Worm (Caenorhabditis elegans) whole organism, L1 larva: ENCODE data around the gene ubh-4.

Experiments used
- C34B4.2 ChIP-seq: sonication (generic microtip); optimal IDR thresholded peaks from 2 replicates; lab custom pipeline; 2017; ENCODE audit warnings: mild to moderate bottlenecking, missing genetic modification characterization, missing compliant biosample characterization
- aha-1 ChIP-seq: fragments of 150-350 bp; optimal IDR thresholded peaks from 2 replicates; lab custom pipeline; 2014; ENCODE audit warnings: missing biosample characterization, missing genetic modification characterization
- aly-2 ChIP-seq: fragments of 150-350 bp; optimal IDR thresholded peaks from 2 replicates; lab custom pipeline; 2014; ENCODE audit warnings: missing biosample characterization, missing genetic modification characterization
- ama-1 ChIP-seq: fragments of 150-350 bp; optimal IDR thresholded peaks from 2 replicates; lab custom pipeline; 2014
- ceh-8 ChIP-seq: fragments of 200-800 bp; sonication (Bioruptor generic); optimal IDR thresholded peaks from 2 replicates; lab custom pipeline; 2018; ENCODE audit warnings: mild to moderate bottlenecking, missing genetic modification characterization, moderate library complexity, missing compliant biosample characterization
- ceh-88 ChIP-seq: fragments of 200-800 bp; sonication (Bioruptor generic); IDR thresholded peaks from 2 replicates; pipeline ENCODE4 v1.3.6; 2022; ENCODE audit warnings: missing genetic modification characterization, missing compliant biosample characterization
- dpl-1 ChIP-seq, 3 experiments: fragments of 150-350 bp in 2 of 3; sonication (generic microtip) in 1 of 3; optimal IDR thresholded peaks; 2 replicates each; lab custom pipeline; 2014 to 2017; ENCODE audit warnings: missing biosample characterization in 3 of 3, missing genetic modification characterization in 3 of 3, missing genetic modification reagents in 3 of 3
- efl-1 ChIP-seq, 4 experiments: fragments of 150-350 bp; optimal IDR thresholded peaks in 3 of 4; peaks in 1 of 4; 1 replicate in 1 of 4; 2 replicates in 3 of 4; lab custom pipeline; 2014; ENCODE audit warnings: missing biosample characterization in 2 of 4, missing genetic modification characterization in 2 of 4, missing genetic modification reagents in 2 of 4
- ets-5 ChIP-seq: fragments of 200-800 bp; sonication (Bioruptor generic); IDR thresholded peaks from 2 replicates; pipeline ENCODE4 v1.3.6; 2022; ENCODE audit warnings: missing genetic modification characterization, missing compliant biosample characterization
- fkh-10 ChIP-seq: sonication (generic microtip); optimal IDR thresholded peaks from 2 replicates; lab custom pipeline; 2017; ENCODE audit warnings: missing biosample characterization, missing genetic modification reagents, missing genetic modification characterization
- fkh-4 ChIP-seq: sonication (generic microtip); optimal IDR thresholded peaks from 2 replicates; lab custom pipeline; 2016; ENCODE audit warnings: missing compliant biosample characterization, missing genetic modification characterization, borderline replicate concordance
- fos-1 ChIP-seq: fragments of 150-350 bp; optimal IDR thresholded peaks from 2 replicates; lab custom pipeline; 2014; ENCODE audit warnings: missing biosample characterization, missing genetic modification characterization
- hlh-17 ChIP-seq: fragments of 200-800 bp; sonication (Bioruptor generic); optimal IDR thresholded peaks from 2 replicates; lab custom pipeline; 2018; ENCODE audit warnings: missing genetic modification characterization, mild to moderate bottlenecking, missing compliant biosample characterization, moderate library complexity, borderline replicate concordance
- irx-1 ChIP-seq: sonication (generic microtip); optimal IDR thresholded peaks from 2 replicates; lab custom pipeline; 2016; ENCODE audit warnings: missing genetic modification characterization, missing compliant biosample characterization
- isw-1 ChIP-seq: fragments of 200-800 bp; sonication (Bioruptor generic); IDR thresholded peaks from 2 replicates; pipeline ENCODE4 v1.3.6; 2022; ENCODE audit warnings: missing genetic modification characterization, missing compliant biosample characterization
- jun-1 ChIP-seq: fragments of 150-350 bp; optimal IDR thresholded peaks from 2 replicates; lab custom pipeline; 2014; ENCODE audit warnings: missing biosample characterization, missing genetic modification reagents, missing genetic modification characterization
- lin-14 ChIP-seq: fragments of 200-800 bp; sonication (Bioruptor generic); optimal IDR thresholded peaks from 2 replicates; lab custom pipeline; 2018; ENCODE audit warnings: mild to moderate bottlenecking, missing genetic modification characterization, moderate library complexity, missing compliant biosample characterization
- lin-15B ChIP-seq: fragments of 150-350 bp; sonication (generic microtip); optimal IDR thresholded peaks from 3 replicates; lab custom pipeline; 2014; ENCODE audit warnings: missing biosample characterization, missing genetic modification characterization
- lin-35 ChIP-seq, 2 experiments: fragments of 150-350 bp; optimal IDR thresholded peaks; 2 replicates each; lab custom pipeline; 2014; ENCODE audit warnings: missing biosample characterization in 2 of 2, missing genetic modification characterization in 2 of 2, missing genetic modification reagents in 2 of 2
- lin-39 ChIP-seq: fragments of 150-350 bp; optimal IDR thresholded peaks from 2 replicates; lab custom pipeline; 2014; ENCODE audit warnings: missing biosample characterization, missing genetic modification reagents, missing genetic modification characterization
- lir-3 ChIP-seq: sonication (generic microtip); optimal IDR thresholded peaks from 2 replicates; lab custom pipeline; 2016; ENCODE audit warnings: mild to moderate bottlenecking, missing genetic modification characterization, moderate library complexity, missing compliant biosample characterization; ENCODE audit not compliant: poor library complexity
- mab-9 ChIP-seq: fragments of 200-800 bp; sonication (Bioruptor generic); IDR thresholded peaks from 2 replicates; pipeline ENCODE4 v1.3.6; 2022; ENCODE audit warnings: missing genetic modification reagents, missing genetic modification characterization, missing compliant biosample characterization
- nhr-11 ChIP-seq: fragments of 150-350 bp; optimal IDR thresholded peaks from 2 replicates; lab custom pipeline; 2014; ENCODE audit warnings: missing biosample characterization, missing genetic modification characterization
- nhr-12 ChIP-seq: sonication (generic microtip); optimal IDR thresholded peaks from 2 replicates; lab custom pipeline; 2017; ENCODE audit warnings: missing biosample characterization, missing genetic modification characterization
- nhr-19 ChIP-seq: fragments of 200-800 bp; sonication (Bioruptor generic); conservative IDR thresholded peaks from 2 replicates; pipeline ENCODE4 v1.3.6; 2022; ENCODE audit warnings: missing genetic modification characterization, missing compliant biosample characterization
- nhr-71 ChIP-seq: sonication (generic microtip); optimal IDR thresholded peaks from 2 replicates; lab custom pipeline; 2016; ENCODE audit warnings: mild to moderate bottlenecking, missing genetic modification characterization, moderate library complexity, missing compliant biosample characterization
- nhr-77 ChIP-seq: fragments of 150-350 bp; optimal IDR thresholded peaks from 2 replicates; lab custom pipeline; 2014; ENCODE audit warnings: missing biosample characterization, missing genetic modification characterization
- nhr-85 ChIP-seq: sonication (generic microtip); peaks from one replicate; lab custom pipeline; 2016; ENCODE audit warnings: missing genetic modification characterization, inconsistent platforms, missing compliant biosample characterization
- nhr-90 ChIP-seq: sonication (generic microtip); optimal IDR thresholded peaks from 2 replicates; lab custom pipeline; 2016; ENCODE audit warnings: mild to moderate bottlenecking, missing genetic modification characterization, missing compliant biosample characterization; ENCODE audit not compliant: poor library complexity
- pag-3 ChIP-seq: sonication (generic microtip); optimal IDR thresholded peaks from 2 replicates; lab custom pipeline; 2017; ENCODE audit warnings: missing genetic modification characterization, mild to moderate bottlenecking, missing compliant biosample characterization, antibody characterized with exemption, borderline replicate concordance; ENCODE audit not compliant: insufficient read depth
- pqm-1 ChIP-seq: sonication (generic microtip); optimal IDR thresholded peaks from 3 replicates; lab custom pipeline; 2017; ENCODE audit warnings: missing biosample characterization, missing genetic modification characterization
- skn-1 ChIP-seq: fragments of 150-350 bp; optimal IDR thresholded peaks from 2 replicates; lab custom pipeline; 2014; ENCODE audit warnings: missing biosample characterization, missing genetic modification characterization
- sptf-1 ChIP-seq: fragments of 150-350 bp; optimal IDR thresholded peaks from 2 replicates; lab custom pipeline; 2014; ENCODE audit warnings: missing biosample characterization, missing genetic modification characterization
- sup-37 ChIP-seq: fragments of 200-800 bp; sonication (Bioruptor generic); optimal IDR thresholded peaks from 2 replicates; lab custom pipeline; 2018; ENCODE audit warnings: mild to moderate bottlenecking, missing genetic modification characterization, missing compliant biosample characterization
- swsn-7 ChIP-seq: sonication (generic microtip); optimal IDR thresholded peaks from 2 replicates; lab custom pipeline; 2016; ENCODE audit warnings: missing genetic modification characterization, missing compliant biosample characterization
- tlp-1 ChIP-seq: fragments of 150-350 bp; optimal IDR thresholded peaks from 2 replicates; lab custom pipeline; 2014; ENCODE audit warnings: missing biosample characterization, missing genetic modification characterization
- unc-130 ChIP-seq: fragments of 150-350 bp; optimal IDR thresholded peaks from 2 replicates; lab custom pipeline; 2017; ENCODE audit warnings: missing biosample characterization, missing genetic modification characterization, inconsistent platforms
- unc-30 ChIP-seq: sonication (generic microtip); optimal IDR thresholded peaks from 2 replicates; lab custom pipeline; 2017; ENCODE audit warnings: missing biosample characterization, missing genetic modification characterization
- vab-15 ChIP-seq: sonication (generic microtip); optimal IDR thresholded peaks from 2 replicates; lab custom pipeline; 2017; ENCODE audit warnings: missing genotype, mild to moderate bottlenecking, missing genetic modification characterization, missing compliant biosample characterization
- zip-4 ChIP-seq: fragments of 200-800 bp; sonication (Bioruptor generic); optimal IDR thresholded peaks from 2 replicates; lab custom pipeline; 2018; ENCODE audit warnings: mild to moderate bottlenecking, missing genetic modification characterization, moderate library complexity, missing compliant biosample characterization

The ubh-4 gene

DNA sequence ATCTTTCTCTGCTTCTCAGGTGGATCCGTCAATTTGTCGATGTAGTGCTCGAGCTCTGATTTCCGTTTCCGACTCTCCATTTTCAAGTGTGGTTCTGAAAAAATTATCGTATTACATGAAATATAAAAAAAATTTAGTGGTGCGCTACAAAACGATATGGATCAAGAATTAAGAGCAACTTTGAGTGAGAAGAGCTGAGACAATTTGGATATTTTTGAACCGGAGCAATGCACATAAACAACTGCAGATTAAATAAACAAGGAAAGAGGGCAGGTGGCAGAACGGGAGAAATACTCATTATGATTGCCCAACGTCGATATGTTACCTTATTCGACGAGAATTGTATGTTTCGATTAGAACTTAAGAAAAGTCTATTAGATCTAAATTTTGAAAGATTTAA, 11.7 kb downstream of the ubh-4 start, which contains the start of gene swsn-7:
Gene swsn-7 (minus strand): TSS at position 101 of the 400 bp plus-strand sequence.
- TF ChIP-seq lin-35 (GFP tag; optimal IDR thresholded peaks at IDR 0.05; lab: Kevin White, UChicago) (no peak), efl-1 (optimal IDR thresholded peaks at IDR 0.05; lab: Kevin White, UChicago) (no peak), efl-1 (GFP tag; optimal IDR thresholded peaks at IDR 0.05 in 1 of 2; lab: Kevin White, UChicago) (peak in 1 of 2 experiments; percentile 61), irx-1 (no peak)

DNA sequence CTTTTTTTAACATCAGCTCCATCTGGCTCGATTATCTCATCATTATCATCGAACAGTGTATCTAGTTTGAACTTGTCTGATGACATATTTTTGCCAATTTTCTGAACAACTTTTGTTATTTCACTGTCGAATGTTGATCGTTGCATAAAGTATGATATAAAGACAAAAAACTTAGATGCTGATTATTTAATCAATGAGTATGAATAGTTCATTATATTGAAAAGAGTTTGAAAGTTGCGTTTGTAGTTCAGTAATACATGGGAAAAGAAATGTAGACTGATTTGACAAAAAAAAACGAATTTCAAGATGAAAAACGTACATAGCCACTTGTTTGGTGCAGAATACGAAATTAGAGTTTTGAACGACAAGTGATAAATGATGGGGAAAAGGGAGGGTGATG, 16.9 kb downstream of the ubh-4 start, which contains the start of gene hda-2:
Gene hda-2 (minus strand): TSS at position 101 of the 400 bp plus-strand sequence.
- TF ChIP-seq lir-3 (tag; lab: Kevin White, UChicago) (no peak), isw-1 (GFP tag; lab: Robert Waterston, UW) (no peak), nhr-77 (tag; lab: Kevin White, UChicago) (no peak), nhr-19 (no peak), tlp-1 (no peak), dpl-1 (GFP tag; optimal IDR thresholded peaks at IDR 0.05; lab: Kevin White, UChicago) (no peak), zip-4 (no peak), pag-3 (tag; lab: Kevin White, UChicago) (no peak)

DNA sequence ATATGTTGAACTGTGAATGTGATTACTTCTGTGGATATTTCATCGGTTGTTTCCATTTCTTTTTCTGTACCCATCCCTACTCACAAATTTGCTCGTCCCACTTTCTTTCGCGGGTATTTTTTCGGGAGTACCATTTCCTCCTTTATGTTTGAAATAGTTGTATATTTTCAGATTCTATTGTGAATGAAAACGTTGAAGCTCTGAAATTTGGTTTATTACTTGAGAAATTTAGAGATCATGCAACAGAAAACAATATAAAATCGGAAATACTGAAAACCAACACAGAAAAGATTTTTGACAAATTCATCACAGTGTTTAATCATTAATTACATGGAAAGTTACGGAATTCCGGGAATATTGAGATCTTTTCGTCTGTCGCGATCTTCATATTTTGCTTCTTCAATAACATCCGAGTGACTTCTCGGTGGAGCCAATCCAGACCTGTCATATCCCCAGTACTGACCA, 18.8 kb downstream of the ubh-4 start:
- TF ChIP-seq zip-4 = no peak
- peak; percentile 47 for TF ChIP-seq aly-2 (tag; lab: Kevin White, UChicago)
- no peak for TF ChIP-seq efl-1 (optimal IDR thresholded peaks at IDR 0.05; lab: Kevin White, UChicago)
- TF ChIP-seq efl-1 (GFP tag; optimal IDR thresholded peaks at IDR 0.05 in 1 of 2; lab: Kevin White, UChicago) = peak in 1 of 2 experiments; percentile 54
- TF ChIP-seq nhr-90 (tag; lab: Kevin White, UChicago) = peak; percentile 20
- TF ChIP-seq ama-1 (lab: Kevin White, UChicago) = no peak
- no peak for TF ChIP-seq fkh-10 (GFP tag; lab: Kevin White, UChicago)
- no peak for TF ChIP-seq nhr-85
- no peak for TF ChIP-seq ets-5 (GFP tag; lab: Robert Waterston, UW)
- no peak for TF ChIP-seq aha-1 (tag; lab: Kevin White, UChicago)
- TF ChIP-seq, all 84 proteins: peak for 3

DNA sequence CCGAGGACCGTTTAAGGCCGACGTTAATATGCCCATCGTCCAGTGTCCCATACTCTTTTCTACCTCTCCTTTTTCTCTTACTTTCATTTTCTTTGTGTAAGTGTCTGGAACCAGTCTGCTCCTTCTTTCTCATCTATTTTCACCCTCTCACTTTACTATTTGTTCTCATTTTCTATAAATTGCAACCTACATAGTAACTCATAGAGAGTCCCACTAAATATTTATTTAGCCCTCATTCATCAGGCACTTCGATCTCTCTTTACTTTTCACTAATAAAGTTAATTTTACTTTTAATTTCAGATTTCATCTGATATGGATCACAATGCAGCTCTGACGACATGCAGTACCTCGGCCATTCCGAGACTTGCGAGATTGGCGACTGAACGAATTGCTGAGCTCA, 22.0 kb downstream of the ubh-4 start, which contains the start of gene zyg-11:
Gene zyg-11 (plus strand): TSS at position 301 of the 400 bp plus-strand sequence.
- no peak for TF ChIP-seq unc-130 (tag; lab: Kevin White, UChicago)
- no peak for TF ChIP-seq ceh-8 (GFP tag; lab: Kevin White, UChicago)
- TF ChIP-seq hlh-17 (GFP tag; lab: Kevin White, UChicago) = no peak
- peak in 1 of 2 experiments; percentile 12 for TF ChIP-seq efl-1 (optimal IDR thresholded peaks at IDR 0.05; lab: Kevin White, UChicago)
- TF ChIP-seq efl-1 (GFP tag; optimal IDR thresholded peaks at IDR 0.05 in 1 of 2; lab: Kevin White, UChicago) = no peak
- TF ChIP-seq nhr-11 (tag; lab: Kevin White, UChicago) = no peak
- no peak for TF ChIP-seq fos-1 (tag; lab: Kevin White, UChicago)
- no peak for TF ChIP-seq skn-1 (tag; lab: Kevin White, UChicago)
- no peak for TF ChIP-seq jun-1 (tag; lab: Kevin White, UChicago)
- peak; percentile 7 for TF ChIP-seq lir-3 (tag; lab: Kevin White, UChicago)
- TF ChIP-seq nhr-71 (tag; lab: Kevin White, UChicago) = no peak
- TF ChIP-seq, all 84 proteins: peak for 2

DNA sequence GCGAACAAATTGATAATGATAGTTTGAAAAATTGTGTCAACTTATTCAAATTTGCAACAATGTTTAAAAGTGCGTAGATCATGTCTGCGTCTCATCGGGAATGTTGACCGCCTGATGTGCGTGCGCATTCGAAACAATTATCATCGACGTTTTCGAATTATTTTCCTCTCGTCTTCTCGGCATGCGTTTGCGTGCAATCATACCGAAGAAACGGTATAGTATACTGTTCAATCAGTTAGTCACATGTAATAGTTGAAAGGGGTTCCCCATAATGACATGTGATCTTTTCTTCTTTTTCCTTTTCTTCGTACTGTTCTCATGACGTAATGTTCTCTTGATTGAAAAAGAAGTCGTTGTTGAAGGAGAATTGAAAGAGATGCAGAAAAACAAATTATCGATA, 22.6 kb downstream of the ubh-4 start:
- TF ChIP-seq C34B4.2 (tag; lab: Kevin White, UChicago) = no peak
- no peak for TF ChIP-seq pag-3 (tag; lab: Kevin White, UChicago)
- TF ChIP-seq lin-14 = peak; percentile 93
- no peak for TF ChIP-seq pqm-1
- TF ChIP-seq nhr-19 = peak; percentile 80
- TF ChIP-seq lin-35 (GFP tag; optimal IDR thresholded peaks at IDR 0.05; lab: Kevin White, UChicago) = peak; percentile 35 to 86
- TF ChIP-seq hlh-17 (GFP tag; lab: Kevin White, UChicago) = no peak
- 0 out of 2 replicates have a peak, but pooled peaks have one; percentile 39 for TF ChIP-seq mab-9 (GFP tag; lab: Robert Waterston, UW)
- TF ChIP-seq swsn-7 = peak; percentile 80
- no peak for TF ChIP-seq sup-37
- peak; percentile 17 to 43 for TF ChIP-seq efl-1 (optimal IDR thresholded peaks at IDR 0.05; lab: Kevin White, UChicago)
- TF ChIP-seq efl-1 (GFP tag; optimal IDR thresholded peaks at IDR 0.05 in 1 of 2; lab: Kevin White, UChicago) = peak; percentile 7 to 95
- no peak for TF ChIP-seq sptf-1
- no peak for TF ChIP-seq fos-1 (tag; lab: Kevin White, UChicago)
- peak; percentile 6 for TF ChIP-seq lin-39
- TF ChIP-seq lin-15B = no peak
- TF ChIP-seq vab-15 (tag; lab: Kevin White, UChicago) = peak; percentile 83
- no peak for TF ChIP-seq unc-30
- peak; percentile 99 for TF ChIP-seq nhr-85
- TF ChIP-seq nhr-90 (tag; lab: Kevin White, UChicago) = peak; percentile 89
- no peak for TF ChIP-seq fkh-4 (tag; lab: Kevin White, UChicago)
- TF ChIP-seq ceh-88 = peak; percentile 22; the same call in 1 of the 2 replicates
- no peak for TF ChIP-seq aly-2 (tag; lab: Kevin White, UChicago)
- peak; percentile 66 for TF ChIP-seq unc-130 (tag; lab: Kevin White, UChicago)
- TF ChIP-seq nhr-12 (tag; lab: Kevin White, UChicago) = no peak
